Worm (Caenorhabditis elegans) whole organism, late embryonic: ENCODE results near the gene H37A05.2.

Source experiments
- K02D7.2 ChIP-seq: sonication (generic microtip); optimal IDR thresholded peaks from 2 replicates; lab custom pipeline; 2017; ENCODE audit warnings: mild to moderate bottlenecking, missing genetic modification characterization, missing compliant biosample characterization
- ceh-14 ChIP-seq: sonication (generic microtip); optimal IDR thresholded peaks from 2 replicates; lab custom pipeline; 2016; ENCODE audit warnings: missing genotype, missing genetic modification characterization, missing compliant biosample characterization
- ceh-30 ChIP-seq: fragments of 150-350 bp; optimal IDR thresholded peaks from 2 replicates; lab custom pipeline; 2014; ENCODE audit warnings: missing biosample characterization, missing genetic modification characterization
- elt-4 ChIP-seq: sonication (generic microtip); optimal IDR thresholded peaks from 2 replicates; lab custom pipeline; 2016; ENCODE audit warnings: missing genetic modification characterization, missing compliant biosample characterization
- fkh-10 ChIP-seq: fragments of 150-350 bp; optimal IDR thresholded peaks from 2 replicates; lab custom pipeline; 2014; ENCODE audit warnings: missing biosample characterization, missing genetic modification reagents, missing genetic modification characterization
- lin-11 ChIP-seq: fragments of 200-800 bp; sonication (Bioruptor generic); optimal IDR thresholded peaks from 2 replicates; lab custom pipeline; 2018; ENCODE audit warnings: mild to moderate bottlenecking, missing genetic modification characterization, missing compliant biosample characterization
- madf-2 ChIP-seq: sonication (generic microtip); optimal IDR thresholded peaks from 2 replicates; lab custom pipeline; 2017; ENCODE audit warnings: missing genetic modification characterization, missing compliant biosample characterization
- pax-1 ChIP-seq: fragments of 150-350 bp; optimal IDR thresholded peaks from 2 replicates; lab custom pipeline; 2014; ENCODE audit warnings: missing biosample characterization, missing genetic modification characterization
- pha-4 ChIP-seq: fragments of 150-350 bp; optimal IDR thresholded peaks from 2 replicates; lab custom pipeline; 2018; ENCODE audit warnings: missing biosample characterization, missing genetic modification reagents, missing genetic modification characterization
- syd-9 ChIP-seq: sonication (generic microtip); optimal IDR thresholded peaks from 2 replicates; lab custom pipeline; 2016; ENCODE audit warnings: mild to moderate bottlenecking, missing genetic modification characterization, moderate library complexity, missing compliant biosample characterization
- ttx-3 ChIP-seq: sonication (generic microtip); optimal IDR thresholded peaks from 2 replicates; lab custom pipeline; 2016; ENCODE audit warnings: missing genetic modification reagents, missing genetic modification characterization, missing compliant biosample characterization

ce11 chrV:13668337-13668736, 34.3 kb upstream of the H37A05.2 start:
- TF ChIP-seq pha-4 (no peak), ceh-14 (tag; lab: Kevin White, UChicago) (no peak), lin-11 (tag; lab: Kevin White, UChicago) (no peak), ceh-30 (tag; lab: Kevin White, UChicago) (no peak), madf-2 (no peak), ttx-3 (tag; lab: Kevin White, UChicago) (no peak), pax-1 (tag; lab: Kevin White, UChicago) (no peak), K02D7.2 (tag; lab: Kevin White, UChicago) (no peak), fkh-10 (GFP tag; lab: Kevin White, UChicago) (no peak), syd-9 (tag; lab: Kevin White, UChicago) (no peak), elt-4 (tag; lab: Kevin White, UChicago) (no peak)
